Worm (Caenorhabditis elegans) whole organism, dauer: ENCODE data around the gene F14H12.6.
"Not testable (repeated sequence)": the region's sequence is repeated elsewhere in the genome, so short reads cannot be mapped to it uniquely, and the experiment has no call there.

Source experiments
- unc-62 ChIP-seq: sonication (generic microtip); optimal IDR thresholded peaks from 2 replicates; lab custom pipeline; 2017; ENCODE audit warnings: missing biosample characterization, missing genetic modification reagents, missing genetic modification characterization

The F14H12.6 gene

ce11 chrX:4368800-4369199 is 11.4 kb upstream of the F14H12.6 start, which contains the start of gene R160.4:
R160.4 (minus strand) TSS chrX:4368900.
- no peak for TF ChIP-seq unc-62 (GFP tag; lab: Kevin White, UChicago)

ce11 chrX:4367414-4367813 is 10.0 kb upstream of the F14H12.6 start, which contains the start of gene R160.10:
R160.10 (minus strand) TSS chrX:4367514.
- TF ChIP-seq unc-62 (GFP tag; lab: Kevin White, UChicago), result no peak

DNA sequence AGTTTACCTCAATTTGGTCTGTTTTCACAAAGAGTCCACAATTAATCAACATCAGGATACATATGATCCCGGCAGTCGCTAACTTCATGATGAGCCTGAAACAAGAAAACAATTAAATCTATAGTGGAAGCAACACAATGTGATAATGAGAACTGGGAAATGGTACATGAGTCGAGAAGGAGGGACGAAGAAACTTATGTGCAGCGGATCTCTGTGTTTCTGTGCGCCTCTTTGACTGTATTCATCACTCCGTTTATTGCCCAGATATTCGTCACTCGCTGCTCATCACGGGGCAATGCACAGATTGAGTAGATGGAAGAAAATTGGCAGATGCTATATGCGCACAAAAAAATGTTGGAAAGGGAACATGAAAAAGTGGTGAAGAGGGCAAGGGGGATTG is 8.9 kb upstream of the F14H12.6 start, which contains the start of gene R160.3:
Gene R160.3 (minus strand): TSS at position 101 of the 400 bp plus-strand sequence.
- no peak for TF ChIP-seq unc-62 (GFP tag; lab: Kevin White, UChicago)

ce11 chrX:4364877-4365276 is 7.5 kb upstream of the F14H12.6 start, which contains the start of gene F14H12.8:
F14H12.8 (minus strand) TSS chrX:4364977.
- no peak for TF ChIP-seq unc-62 (GFP tag; lab: Kevin White, UChicago)

DNA sequence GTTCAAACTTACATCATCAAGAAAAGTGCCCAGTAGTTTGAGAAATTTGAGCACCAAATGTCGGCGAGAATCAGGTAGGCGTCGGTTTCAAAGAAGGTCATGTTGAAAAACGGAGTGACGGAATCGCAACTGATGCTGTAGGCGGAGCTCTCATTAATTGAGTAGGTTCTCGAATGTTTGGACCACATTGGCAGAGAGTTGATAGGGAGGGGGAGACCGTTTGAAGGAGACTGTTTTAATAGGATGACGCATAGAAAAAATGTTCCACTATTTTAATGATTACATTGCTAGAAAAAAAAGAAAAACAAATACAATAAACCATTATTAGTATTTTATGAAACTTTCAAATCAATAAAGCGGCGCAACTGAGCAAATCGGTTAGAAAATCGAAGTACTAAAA is 5.8 kb upstream of the F14H12.6 start, which contains the start of gene F14H12.17:
Gene F14H12.17 (minus strand): TSS at position 101 of the 400 bp plus-strand sequence.
- no peak for TF ChIP-seq unc-62 (GFP tag; lab: Kevin White, UChicago)

DNA sequence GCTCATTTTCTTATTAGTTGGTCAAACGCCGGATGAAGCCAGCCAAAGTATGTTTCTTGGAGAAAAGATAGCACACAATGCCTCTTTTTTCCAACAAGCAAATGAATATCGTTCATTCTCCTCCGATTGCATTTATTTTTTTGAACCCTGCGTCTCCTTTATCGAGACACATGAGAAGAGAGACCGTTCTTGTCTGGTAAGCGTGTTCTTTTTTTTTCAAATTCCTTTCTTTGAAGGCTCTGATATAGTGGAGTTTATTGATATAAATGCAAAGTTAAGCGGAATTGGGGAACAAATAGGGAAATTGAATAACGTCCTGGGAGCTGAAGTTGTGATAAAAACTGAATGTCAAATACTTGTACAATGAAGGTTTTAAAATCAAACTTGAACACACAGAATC is 5.2 kb upstream of the F14H12.6 start, which contains the start of gene F14H12.7:
Gene F14H12.7 (minus strand): TSS at position 101 of the 400 bp plus-strand sequence.
- no peak for TF ChIP-seq unc-62 (GFP tag; lab: Kevin White, UChicago)

- TF ChIP-seq unc-62 (GFP tag; lab: Kevin White, UChicago), result no peak
These were observed 1.7 kb upstream of the F14H12.6 start for ce11 chrX:4359030-4359429.

DNA sequence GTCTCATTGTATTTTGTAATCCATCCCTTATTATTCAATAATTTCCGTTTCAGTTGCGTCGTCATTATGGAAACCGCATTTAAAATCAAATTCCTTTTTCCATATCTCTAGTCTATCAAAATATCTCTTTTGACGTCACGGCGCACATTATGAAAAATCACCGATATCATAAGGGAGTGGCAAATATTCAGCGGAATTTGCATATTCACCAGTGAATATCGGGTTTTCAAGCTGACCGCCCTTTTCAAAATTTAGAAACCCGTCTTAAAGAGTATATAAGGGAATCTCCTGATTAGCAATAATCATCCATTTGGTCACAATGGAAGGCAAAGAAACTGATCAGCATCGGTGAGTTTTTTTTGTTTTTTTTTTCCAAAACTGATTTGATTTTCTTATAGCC is 4.0 kb downstream of the F14H12.6 start, which contains the start of gene col-165:
Gene col-165 (plus strand): TSS at position 301 of the 400 bp plus-strand sequence.
- no peak for TF ChIP-seq unc-62 (GFP tag; lab: Kevin White, UChicago)

DNA sequence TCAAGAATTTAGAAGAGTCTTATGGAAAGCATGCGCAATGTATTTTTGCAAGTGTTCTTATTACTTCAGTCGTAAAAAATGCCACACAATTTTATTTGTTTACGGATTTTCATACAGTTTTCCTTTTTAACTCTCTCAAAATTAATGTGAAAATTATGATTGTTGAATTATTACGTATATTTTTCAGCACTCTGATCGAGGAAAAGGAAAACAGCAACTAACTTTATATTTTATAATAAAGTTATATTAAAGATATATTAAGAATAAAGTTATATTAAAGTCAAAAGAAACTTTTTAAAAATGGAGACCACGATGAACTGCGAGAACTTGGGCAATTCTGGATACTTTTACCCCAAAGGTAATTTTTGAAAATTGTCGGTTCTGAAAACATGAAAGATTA is 7.2 kb downstream of the F14H12.6 start, which contains the start of gene F14H12.2:
Gene F14H12.2 (plus strand): TSS at position 301 of the 400 bp plus-strand sequence.
- no peak for TF ChIP-seq unc-62 (GFP tag; lab: Kevin White, UChicago)

ce11 chrX:4343915-4344314 is 13.5 kb downstream of the F14H12.6 start, which contains the start of gene F14H12.3:
F14H12.3 (plus strand) TSS chrX:4344215.
- no peak for TF ChIP-seq unc-62 (GFP tag; lab: Kevin White, UChicago)

- TF ChIP-seq unc-62 (GFP tag; lab: Kevin White, UChicago), result no peak
These were observed 14.6 kb downstream of the F14H12.6 start for ce11 chrX:4342730-4343129.

ce11 chrX:4339332-4339731 is 18.0 kb downstream of the F14H12.6 start, which contains the start of gene cst-1:
cst-1 (plus strand) TSS chrX:4339632.
- not testable (repeated sequence) for TF ChIP-seq unc-62 (GFP tag; lab: Kevin White, UChicago)

DNA sequence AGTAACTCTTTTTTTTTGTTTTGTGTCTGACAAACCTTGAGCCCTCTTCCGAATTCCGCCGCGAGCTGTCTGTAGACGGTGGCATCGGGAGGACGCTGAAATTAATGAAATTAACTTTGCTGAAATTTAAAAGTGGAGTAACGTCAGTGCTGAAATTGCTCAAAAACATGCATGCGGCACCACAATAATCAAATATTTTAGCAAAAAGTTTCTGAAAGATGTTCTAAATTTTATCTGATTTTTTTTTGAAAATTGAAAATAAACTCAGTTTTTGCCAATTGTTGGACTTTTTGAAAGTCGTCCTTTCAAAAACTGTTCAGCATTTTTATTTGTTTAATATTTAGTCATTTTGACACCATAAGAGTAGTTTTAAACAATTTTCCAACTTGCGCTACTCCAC is 21.4 kb downstream of the F14H12.6 start, which contains the start of gene cst-2:
Gene cst-2 (minus strand): TSS at position 101 of the 400 bp plus-strand sequence.
- not testable (repeated sequence) for TF ChIP-seq unc-62 (GFP tag; lab: Kevin White, UChicago)

- not testable (repeated sequence) for TF ChIP-seq unc-62 (GFP tag; lab: Kevin White, UChicago)
These were observed 25.1 kb downstream of the F14H12.6 start, which contains the start of gene C24A8.6 for ce11 chrX:4332305-4332704. C24A8.6 (minus strand) TSS chrX:4332405.

DNA sequence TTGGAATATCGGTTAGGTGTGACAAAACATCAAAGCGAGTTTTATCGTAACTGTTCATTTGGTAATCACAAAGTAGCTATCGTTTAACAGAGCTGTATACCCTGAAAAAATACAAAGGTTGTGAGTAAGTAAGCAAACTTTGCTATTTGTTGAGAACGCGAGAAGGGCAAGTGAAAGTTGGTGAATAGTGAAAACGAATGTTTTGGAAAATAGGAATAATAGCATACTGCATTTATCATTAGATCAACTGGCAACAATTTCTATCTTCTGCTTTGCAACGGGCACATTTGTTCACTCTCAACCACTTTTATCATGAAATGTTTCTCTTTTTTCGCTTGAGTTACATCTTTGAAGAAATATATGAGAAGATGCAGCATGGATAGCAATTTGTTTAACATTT is 28.6 kb downstream of the F14H12.6 start, which contains the start of gene C24A8.5:
Gene C24A8.5 (minus strand): TSS at position 101 of the 400 bp plus-strand sequence.
- TF ChIP-seq unc-62 (GFP tag; lab: Kevin White, UChicago), result no peak

- no peak for TF ChIP-seq unc-62 (GFP tag; lab: Kevin White, UChicago)
These were observed 34.4 kb downstream of the F14H12.6 start for ce11 chrX:4322847-4323455.
